Worm (Caenorhabditis elegans) whole organism, L3 larva: ENCODE data around the gene sam-10.

ENCODE experiments used
- R02D3.7 ChIP-seq: fragments of 150-350 bp; optimal IDR thresholded peaks from 2 replicates; lab custom pipeline; 2014; ENCODE audit warnings: missing biosample characterization, missing genetic modification characterization
- ZK546.5 ChIP-seq: sonication (generic microtip); optimal IDR thresholded peaks from 2 replicates; lab custom pipeline; 2017; ENCODE audit warnings: missing biosample characterization, missing genetic modification characterization
- ama-1 ChIP-seq: fragments of 150-350 bp; optimal IDR thresholded peaks from 2 replicates; lab custom pipeline; 2018
- ceh-28 ChIP-seq: fragments of 150-350 bp; optimal IDR thresholded peaks from 2 replicates; lab custom pipeline; 2014; ENCODE audit warnings: missing biosample characterization, missing genetic modification reagents, missing genetic modification characterization
- ceh-82 ChIP-seq: fragments of 150-350 bp; optimal IDR thresholded peaks from 2 replicates; lab custom pipeline; 2014; ENCODE audit warnings: missing biosample characterization, missing genetic modification characterization
- ceh-9 ChIP-seq: sonication (generic microtip); optimal IDR thresholded peaks from 2 replicates; lab custom pipeline; 2018; ENCODE audit warnings: missing biosample characterization, missing genetic modification characterization
- daf-12 ChIP-seq: fragments of 150-350 bp; optimal IDR thresholded peaks from 2 replicates; lab custom pipeline; 2014; ENCODE audit warnings: missing biosample characterization, missing genetic modification reagents, missing genetic modification characterization
- egl-27 ChIP-seq: sonication (generic microtip); optimal IDR thresholded peaks from 4 replicates; lab custom pipeline; 2017; ENCODE audit warnings: missing biosample characterization, missing genetic modification reagents, missing genetic modification characterization
- egl-5 ChIP-seq: fragments of 150-350 bp; optimal IDR thresholded peaks from 2 replicates; lab custom pipeline; 2017; ENCODE audit warnings: missing biosample characterization, missing genetic modification reagents, missing genetic modification characterization, inconsistent platforms
- elt-1 ChIP-seq: fragments of 150-350 bp; optimal IDR thresholded peaks from 2 replicates; lab custom pipeline; 2014; ENCODE audit warnings: missing biosample characterization, missing genetic modification characterization
- fkh-2 ChIP-seq: fragments of 150-350 bp; optimal IDR thresholded peaks from 2 replicates; lab custom pipeline; 2014; ENCODE audit warnings: missing biosample characterization, missing genetic modification reagents, missing genetic modification characterization
- hmg-11 ChIP-seq: sonication (generic microtip); optimal IDR thresholded peaks from 2 replicates; lab custom pipeline; 2016; ENCODE audit warnings: missing genetic modification characterization, missing compliant biosample characterization
- jun-1 ChIP-seq: fragments of 150-350 bp; optimal IDR thresholded peaks from 2 replicates; lab custom pipeline; 2014; ENCODE audit warnings: missing biosample characterization, missing genetic modification reagents, missing genetic modification characterization
- lsy-12 ChIP-seq: sonication (generic microtip); optimal IDR thresholded peaks from 2 replicates; lab custom pipeline; 2016; ENCODE audit warnings: mild to moderate bottlenecking, missing genetic modification characterization, missing compliant biosample characterization
- mdl-1 ChIP-seq: fragments of 150-350 bp; optimal IDR thresholded peaks from 2 replicates; lab custom pipeline; 2014; ENCODE audit warnings: missing biosample characterization, missing genetic modification characterization
- mml-1 ChIP-seq: fragments of 150-350 bp; sonication (generic microtip); optimal IDR thresholded peaks from 3 replicates; lab custom pipeline; 2014; ENCODE audit warnings: missing biosample characterization, missing genetic modification characterization
- nfya-1 ChIP-seq: sonication (generic microtip); optimal IDR thresholded peaks from 2 replicates; lab custom pipeline; 2017; ENCODE audit warnings: missing genetic modification characterization, mild to moderate bottlenecking, missing compliant biosample characterization, antibody characterized with exemption, moderate library complexity; ENCODE audit not compliant: insufficient read depth
- nhr-11 ChIP-seq: fragments of 150-350 bp; optimal IDR thresholded peaks from 2 replicates; lab custom pipeline; 2014; ENCODE audit warnings: missing biosample characterization, missing genetic modification characterization
- nhr-12 ChIP-seq: fragments of 150-350 bp; optimal IDR thresholded peaks from 2 replicates; lab custom pipeline; 2014; ENCODE audit warnings: missing biosample characterization, missing genetic modification characterization
- nhr-23 ChIP-seq: fragments of 150-350 bp; optimal IDR thresholded peaks from 2 replicates; lab custom pipeline; 2014; ENCODE audit warnings: missing biosample characterization, missing genetic modification reagents, missing genetic modification characterization
- nhr-237 ChIP-seq: fragments of 150-350 bp; optimal IDR thresholded peaks from 2 replicates; lab custom pipeline; 2014; ENCODE audit warnings: missing biosample characterization, missing genetic modification characterization
- nhr-28 ChIP-seq: fragments of 150-350 bp; optimal IDR thresholded peaks from 2 replicates; lab custom pipeline; 2014; ENCODE audit warnings: missing biosample characterization, missing genetic modification characterization
- nhr-67 ChIP-seq: fragments of 150-350 bp; optimal IDR thresholded peaks from 2 replicates; lab custom pipeline; 2014; ENCODE audit warnings: missing biosample characterization, missing genetic modification characterization
- nhr-76 ChIP-seq: fragments of 150-350 bp; sonication (generic microtip); optimal IDR thresholded peaks from 5 replicates; lab custom pipeline; 2014; ENCODE audit warnings: missing biosample characterization, missing genetic modification characterization
- nhr-77 ChIP-seq: fragments of 150-350 bp; optimal IDR thresholded peaks from 2 replicates; lab custom pipeline; 2014; ENCODE audit warnings: missing biosample characterization, missing genetic modification characterization
- pha-4 ChIP-seq: fragments of 150-350 bp; optimal IDR thresholded peaks from 2 replicates; lab custom pipeline; 2014; ENCODE audit warnings: missing biosample characterization, missing genetic modification reagents, missing genetic modification characterization
- sea-2 ChIP-seq: fragments of 150-350 bp; sonication (generic microtip); optimal IDR thresholded peaks from 4 replicates; lab custom pipeline; 2014; ENCODE audit warnings: missing biosample characterization, missing genetic modification reagents, missing genetic modification characterization
- tbx-2 ChIP-seq: sonication (generic microtip); optimal IDR thresholded peaks from 2 replicates; lab custom pipeline; 2016; ENCODE audit warnings: mild to moderate bottlenecking, missing genetic modification characterization, missing compliant biosample characterization
- unc-39 ChIP-seq: sonication (generic microtip); optimal IDR thresholded peaks from 4 replicates; lab custom pipeline; 2017; ENCODE audit warnings: missing biosample characterization, missing genetic modification characterization
- zag-1 ChIP-seq: fragments of 150-350 bp; optimal IDR thresholded peaks from 2 replicates; lab custom pipeline; 2014; ENCODE audit warnings: missing biosample characterization, missing genetic modification characterization
- ztf-4 ChIP-seq: fragments of 150-350 bp; optimal IDR thresholded peaks from 2 replicates; lab custom pipeline; 2014; ENCODE audit warnings: missing biosample characterization, missing genetic modification characterization

The sam-10 gene

ce11 chrII:13289891-13290290 lies 40.4 kb downstream of the sam-10 start:
- no peak for TF ChIP-seq unc-39 (tag; lab: Kevin White, UChicago)
- no peak for TF ChIP-seq lsy-12
- no peak for TF ChIP-seq nhr-28 (tag; lab: Kevin White, UChicago)
- no peak for TF ChIP-seq ztf-4
- TF ChIP-seq egl-27: no peak
- no peak for TF ChIP-seq ZK546.5 (tag; lab: Kevin White, UChicago)
- TF ChIP-seq ama-1 (lab: Kevin White, UChicago): no peak
- TF ChIP-seq R02D3.7 (tag; lab: Kevin White, UChicago): no peak
- TF ChIP-seq nhr-23 (tag; lab: Kevin White, UChicago): no peak
- TF ChIP-seq nhr-77: no peak
- no peak for TF ChIP-seq fkh-2 (tag; lab: Kevin White, UChicago)
- no peak for TF ChIP-seq nhr-12
- no peak for TF ChIP-seq zag-1 (tag; lab: Kevin White, UChicago)
- no peak for TF ChIP-seq jun-1 (tag; lab: Kevin White, UChicago)
- TF ChIP-seq nfya-1 (tag; lab: Kevin White, UChicago): no peak
- no peak for TF ChIP-seq nhr-237 (tag; lab: Kevin White, UChicago)
- TF ChIP-seq elt-1: no peak
- TF ChIP-seq mml-1 (tag; lab: Kevin White, UChicago): no peak
- TF ChIP-seq ceh-9 (tag; lab: Kevin White, UChicago): no peak

DNA sequence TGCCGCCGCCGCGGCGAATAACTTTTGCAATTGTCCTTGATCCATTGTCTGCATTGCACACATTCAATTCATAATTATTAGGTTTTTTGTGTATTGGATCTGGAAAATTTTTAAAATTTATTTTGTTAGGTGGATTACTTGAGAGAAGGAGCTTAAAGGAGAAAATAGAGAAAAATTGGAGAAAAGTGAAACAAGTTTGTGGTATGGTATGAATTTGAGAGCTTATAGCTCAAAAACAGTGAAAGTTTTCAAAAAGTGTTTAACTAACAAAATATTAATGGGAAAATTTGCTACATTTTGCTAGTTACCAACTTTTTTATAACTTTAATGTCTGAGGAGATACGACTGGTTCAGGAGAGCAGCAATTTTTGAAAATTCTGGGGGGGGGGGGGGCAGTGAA lies 44.6 kb downstream of the sam-10 start, which contains the start of gene ztf-22:
ztf-22 (minus strand) TSS at position 101 of the 400 bp plus-strand sequence.
- TF ChIP-seq egl-5 (tag; lab: Kevin White, UChicago): no peak
- no peak for TF ChIP-seq jun-1 (tag; lab: Kevin White, UChicago)
- no peak for TF ChIP-seq nhr-11 (tag; lab: Kevin White, UChicago)
- TF ChIP-seq R02D3.7 (tag; lab: Kevin White, UChicago): no peak
- TF ChIP-seq ama-1 (lab: Kevin White, UChicago): no peak
- no peak for TF ChIP-seq egl-27
- TF ChIP-seq mml-1 (tag; lab: Kevin White, UChicago): no peak
- no peak for TF ChIP-seq sea-2 (GFP tag; lab: Kevin White, UChicago)
- TF ChIP-seq nhr-67 (tag; lab: Kevin White, UChicago): no peak

DNA sequence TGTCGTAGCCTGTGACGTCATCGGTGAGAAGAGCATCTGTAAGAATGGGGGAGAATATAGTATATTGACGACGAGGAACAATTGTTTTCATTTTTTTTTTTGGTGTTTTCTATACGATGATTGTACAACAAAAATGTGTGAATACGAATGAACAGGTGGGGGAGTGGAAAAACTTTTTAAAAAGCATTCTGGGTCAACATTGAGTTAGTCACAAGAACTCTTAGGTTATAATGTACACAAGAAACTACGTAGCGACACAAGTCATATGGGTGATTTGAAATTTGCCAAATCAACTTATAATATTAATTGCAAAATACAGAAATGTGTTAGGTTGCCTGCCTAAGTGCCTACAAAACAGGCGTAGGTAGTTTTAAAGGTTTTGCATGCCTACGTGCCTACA lies 46.2 kb downstream of the sam-10 start:
- TF ChIP-seq ztf-4 (no peak), unc-39 (tag; lab: Kevin White, UChicago) (no peak), pha-4 (peak; percentile 73)

DNA sequence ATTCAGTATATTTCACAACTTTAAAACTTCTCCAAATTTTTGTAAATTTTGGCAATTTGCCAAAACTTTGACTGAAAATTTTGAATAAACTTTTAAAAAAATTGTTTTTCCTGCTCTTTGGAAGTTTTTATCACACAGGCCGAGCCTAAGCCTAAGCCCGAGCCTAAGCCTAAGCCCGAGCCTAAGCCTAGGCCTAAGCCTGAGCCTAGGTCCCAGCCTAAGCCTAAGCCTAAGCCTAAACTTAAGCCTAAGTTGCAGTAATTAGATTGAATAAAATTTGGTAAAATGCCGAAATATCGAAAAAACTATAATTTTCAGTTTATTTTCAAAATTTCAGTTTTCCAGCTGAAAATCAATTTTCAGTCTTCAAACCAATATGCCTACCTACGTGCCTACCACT lies 46.8 kb downstream of the sam-10 start:
- TF ChIP-seq R02D3.7 (tag; lab: Kevin White, UChicago) (no peak), mdl-1 (tag; lab: Kevin White, UChicago) (no peak), elt-1 (no peak), ZK546.5 (tag; lab: Kevin White, UChicago) (no peak), nhr-76 (tag; lab: Kevin White, UChicago) (no peak), unc-39 (tag; lab: Kevin White, UChicago) (no peak), nhr-23 (tag; lab: Kevin White, UChicago) (no peak)
- TF ChIP-seq, all 47 proteins: peak for 0

ce11 chrII:13282566-13282965 lies 47.8 kb downstream of the sam-10 start:
- TF ChIP-seq ceh-82 (tag; lab: Kevin White, UChicago) (no peak), hmg-11 (tag; lab: Kevin White, UChicago) (no peak), ama-1 (lab: Kevin White, UChicago) (no peak), sea-2 (GFP tag; lab: Kevin White, UChicago) (no peak), nhr-23 (tag; lab: Kevin White, UChicago) (no peak), daf-12 (no peak), tbx-2 (tag; lab: Kevin White, UChicago) (no peak)

DNA sequence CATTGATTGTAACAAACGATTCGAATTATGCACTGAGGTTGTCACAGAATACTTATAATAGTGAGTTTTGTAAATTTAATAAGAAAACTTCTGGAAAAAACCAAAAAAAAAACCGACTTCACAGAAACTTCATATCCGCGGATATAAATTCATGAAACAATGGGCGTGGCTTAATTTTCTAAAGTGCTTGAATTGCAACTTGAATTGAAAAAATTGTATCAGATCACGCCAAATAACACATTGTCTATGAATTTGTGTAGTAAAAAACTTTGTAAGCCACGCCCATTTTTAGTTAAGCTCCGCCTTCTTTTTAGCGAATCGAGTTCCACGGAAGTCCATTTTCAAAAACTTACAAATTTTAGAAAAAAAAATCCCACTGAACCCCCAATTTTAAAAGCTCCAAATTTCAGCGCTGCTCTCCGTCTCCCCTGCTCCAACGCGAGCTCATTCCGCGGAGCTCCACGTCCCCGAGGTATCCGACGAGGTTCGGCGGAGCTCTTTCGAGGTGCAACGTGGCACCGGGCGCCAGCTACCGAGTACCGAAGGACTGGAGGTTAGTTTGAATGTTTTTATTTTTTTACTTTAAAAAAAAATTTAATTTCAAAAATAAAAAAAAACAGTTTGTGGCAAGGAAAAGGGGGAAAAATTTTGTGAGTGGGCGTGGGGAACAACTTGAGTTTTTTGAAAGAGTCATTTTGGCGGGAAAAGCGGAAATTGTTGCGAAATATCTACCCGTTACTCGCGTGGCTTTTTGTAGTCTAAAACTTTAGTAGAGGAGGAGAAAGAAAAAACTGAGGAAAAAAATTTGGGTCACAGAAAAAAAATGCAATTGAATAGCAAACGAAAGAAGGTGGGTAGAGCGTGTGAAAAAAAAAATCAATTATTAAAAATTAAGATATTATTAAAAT lies 50.9 kb downstream of the sam-10 start:
- no peak for TF ChIP-seq ceh-28
- TF ChIP-seq lsy-12: peak; percentile 2
